Worm (Caenorhabditis elegans) whole organism, L1 larva: ENCODE measurements around the gene hpo-28.

Experiments
- egl-27 ChIP-seq, 2 experiments: fragments of 150-350 bp in 1 of 2; sonication (generic microtip); optimal IDR thresholded peaks; 3 replicates each; lab custom pipeline; 2017 to 2018; ENCODE audit warnings: missing biosample characterization in 2 of 2, missing genetic modification characterization in 2 of 2, missing genetic modification reagents in 2 of 2
- fkh-10 ChIP-seq: sonication (generic microtip); optimal IDR thresholded peaks from 2 replicates; lab custom pipeline; 2017; ENCODE audit warnings: missing biosample characterization, missing genetic modification reagents, missing genetic modification characterization
- jun-1 ChIP-seq: fragments of 150-350 bp; optimal IDR thresholded peaks from 2 replicates; lab custom pipeline; 2014; ENCODE audit warnings: missing biosample characterization, missing genetic modification reagents, missing genetic modification characterization
- nhr-237 ChIP-seq: fragments of 150-350 bp; optimal IDR thresholded peaks from 2 replicates; lab custom pipeline; 2014; ENCODE audit warnings: missing biosample characterization, missing genetic modification characterization
- nhr-28 ChIP-seq: fragments of 150-350 bp; optimal IDR thresholded peaks from 2 replicates; lab custom pipeline; 2014; ENCODE audit warnings: missing biosample characterization, missing genetic modification characterization
- tbx-2 ChIP-seq: sonication (generic microtip); optimal IDR thresholded peaks from 2 replicates; lab custom pipeline; 2016; ENCODE audit warnings: missing genetic modification characterization, missing compliant biosample characterization
- unc-62 ChIP-seq: fragments of 150-350 bp; optimal IDR thresholded peaks from 2 replicates; lab custom pipeline; 2014; ENCODE audit warnings: missing biosample characterization, missing genetic modification reagents, missing genetic modification characterization

ce11 chrIII:5710676-5711075, 1.6 kb upstream of the hpo-28 start:
- TF ChIP-seq fkh-10 (no peak), nhr-28 (no peak), tbx-2 (tag; lab: Kevin White, UChicago) (peak; percentile 29), unc-62 (GFP tag; lab: Kevin White, UChicago) (no peak), nhr-237 (tag; lab: Kevin White, UChicago) (no peak), jun-1 (no peak), egl-27 (tag; optimal IDR thresholded peaks at IDR 0.05; lab: Kevin White, UChicago) (no peak)
